Worm (Caenorhabditis elegans) whole organism, L1 larva: ENCODE results near the gene srd-45.

Experiments used
- C16A3.4 ChIP-seq: fragments of 150-350 bp; optimal IDR thresholded peaks from 2 replicates; lab custom pipeline; 2014; ENCODE audit warnings: missing biosample characterization, missing genetic modification characterization
- ceh-63 ChIP-seq: fragments of 200-800 bp; sonication (Bioruptor generic); optimal IDR thresholded peaks from 2 replicates; lab custom pipeline; 2018; ENCODE audit warnings: mild to moderate bottlenecking, missing genetic modification characterization, missing compliant biosample characterization
- nhr-76 ChIP-seq: sonication (generic microtip); optimal IDR thresholded peaks from 2 replicates; lab custom pipeline; 2017; ENCODE audit warnings: missing biosample characterization, missing genetic modification characterization
- unc-130 ChIP-seq: fragments of 150-350 bp; optimal IDR thresholded peaks from 2 replicates; lab custom pipeline; 2017; ENCODE audit warnings: missing biosample characterization, missing genetic modification characterization, inconsistent platforms
- unc-98 ChIP-seq: fragments of 200-800 bp; sonication (Bioruptor generic); IDR thresholded peaks from 2 replicates; pipeline ENCODE4 v1.3.6; 2022; ENCODE audit warnings: missing genetic modification characterization, missing compliant biosample characterization

ce11 chrX:12378293-12378692, 49.5 kb downstream of the srd-45 start, which contains the start of gene glb-13:
- no peak for TF ChIP-seq unc-98 (GFP tag; lab: Robert Waterston, UW)
- TF ChIP-seq unc-130 (tag; lab: Kevin White, UChicago) = no peak
- no peak for TF ChIP-seq C16A3.4
- no peak for TF ChIP-seq ceh-63
- no peak for TF ChIP-seq nhr-76 (tag; lab: Kevin White, UChicago)
